Fruit fly (Drosophila melanogaster) whole organism, pupa: ENCODE measurements around the gene nac.

Source experiments
- CG14655 ChIP-seq: fragments of 200-800 bp; sonication (Bioruptor generic); optimal IDR thresholded peaks from 3 replicates; lab custom pipeline; 2017; ENCODE audit warnings: mild to moderate bottlenecking, missing biosample characterization, missing genetic modification reagents, missing genetic modification characterization
- CG9948 ChIP-seq: fragments of 200-800 bp; sonication (Bioruptor generic); optimal IDR thresholded peaks from 2 replicates; lab custom pipeline; 2018; ENCODE audit warnings: missing biosample characterization, mild to moderate bottlenecking, missing genetic modification characterization, moderate library complexity
- EcR ChIP-seq: fragments of 200-800 bp; sonication (Bioruptor generic); optimal IDR thresholded peaks from 3 replicates; lab custom pipeline; 2019; ENCODE audit warnings: missing biosample characterization, missing genetic modification characterization, mild to moderate bottlenecking, moderate library complexity, missing genetic modification reagents
- Ets98B ChIP-seq: fragments of 200-800 bp; sonication (Bioruptor generic); IDR thresholded peaks from 2 replicates; pipeline ENCODE4 v1.3.6; 2022; ENCODE audit warnings: missing biosample characterization, missing genetic modification characterization
- Pif1A ChIP-seq: fragments of 200-800 bp; sonication (Bioruptor generic); optimal IDR thresholded peaks from 3 replicates; lab custom pipeline; 2016; ENCODE audit warnings: missing biosample characterization, missing genetic modification characterization
- fd96Ca ChIP-seq: fragments of 200-800 bp; sonication (Bioruptor generic); IDR thresholded peaks from 3 replicates; pipeline ENCODE4 v1.3.6; 2022; ENCODE audit warnings: missing biosample characterization, missing genetic modification characterization
- gl ChIP-seq: fragments of 200-800 bp; sonication (Bioruptor generic); optimal IDR thresholded peaks from 2 replicates; lab custom pipeline; 2018; ENCODE audit warnings: missing biosample characterization, mild to moderate bottlenecking, missing genetic modification characterization

- TF ChIP-seq fd96Ca (no peak), Pif1A (GFP tag; lab: Kevin White, UChicago) (no peak), EcR (GFP tag; lab: Kevin White, UChicago) (no peak), Ets98B (GFP tag; lab: Robert Waterston, UW) (no peak), gl (tag; lab: Kevin White, UChicago) (no peak), CG9948 (tag; lab: Kevin White, UChicago) (no peak), CG14655 (GFP tag; lab: Kevin White, UChicago) (no peak)
Observed at dm6 chr3R:8326884-8327283, 23.1 kb upstream of the nac start.
